Fruit fly (Drosophila melanogaster): ENCODE data around the gene SelR.

SelR gene

DNA sequence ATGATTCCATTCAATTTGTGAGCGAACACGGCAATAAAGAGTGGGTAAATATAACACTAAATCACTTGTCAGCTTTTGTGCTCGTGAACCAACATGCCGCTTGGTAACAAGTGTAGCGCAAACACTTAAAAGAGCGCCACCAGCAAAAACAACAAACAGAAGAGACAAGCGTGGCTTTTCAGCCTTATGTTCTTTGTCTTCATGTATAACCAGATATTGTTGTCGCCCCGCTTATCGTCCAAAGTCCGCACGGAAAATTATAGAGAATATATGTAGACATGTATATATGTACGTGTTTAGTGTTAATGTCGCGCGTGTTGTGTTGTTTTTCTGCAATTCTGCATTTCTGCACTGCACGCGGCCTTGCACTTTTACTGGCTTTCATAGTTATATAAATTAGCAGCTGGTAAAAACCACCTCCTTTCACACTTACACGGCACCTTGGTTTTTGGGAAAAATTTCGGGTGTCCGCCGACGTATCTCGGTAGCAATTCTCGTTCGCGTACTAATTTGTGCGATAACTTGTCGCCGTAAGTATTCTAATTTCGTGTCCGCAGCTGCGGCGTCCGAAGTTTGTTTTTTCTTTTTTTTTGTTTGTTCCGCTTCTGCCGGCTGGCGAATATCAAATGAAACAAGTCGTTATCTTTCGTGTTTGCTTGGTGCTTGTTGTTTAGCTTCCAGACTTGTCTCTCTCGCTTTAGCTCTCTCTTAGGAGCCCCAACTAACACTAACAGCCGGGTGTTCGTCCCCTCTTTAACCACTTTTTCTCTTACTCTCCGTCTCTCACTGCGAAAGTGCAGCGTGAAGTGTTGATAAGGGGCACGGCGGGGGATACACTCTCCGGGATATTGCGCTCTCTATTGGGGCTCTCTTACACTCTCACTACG, 20.4 kb upstream of the SelR start (continued):
- peak; percentile 52; the same call in 1 of the 3 replicates for TF ChIP-seq CG34422 (GFP tag; IDR thresholded peaks at IDR 0.05)
- peak; percentile 56; the same call in 1 of the 2 replicates for TF ChIP-seq Atf6 (GFP tag; IDR thresholded peaks at IDR 0.05)
- no peak for TF ChIP-seq CoRest (tag; optimal IDR thresholded peaks at IDR 0.05)
- TF ChIP-seq CG1647 (GFP tag; optimal IDR thresholded peaks at IDR 0.05) = no peak
- no peak for TF ChIP-seq CG9797 (GFP tag; optimal IDR thresholded peaks at IDR 0.05)
- peak; percentile 36 for TF ChIP-seq vvl (GFP tag; IDR thresholded peaks at IDR 0.05)
- TF ChIP-seq CG8944 (GFP tag; optimal IDR thresholded peaks at IDR 0.05) = no peak
- no peak for TF ChIP-seq Myb (GFP tag; optimal IDR thresholded peaks at IDR 0.05)
- TF ChIP-seq CG11723 (GFP tag; optimal IDR thresholded peaks at IDR 0.05) = no peak
- peak; percentile 91 for TF ChIP-seq Ets65A (GFP tag)
- peak; percentile 25; the same call in 1 of the 4 replicates for TF ChIP-seq Gug (GFP tag; IDR thresholded peaks at IDR 0.05)
- TF ChIP-seq Max (GFP tag; optimal IDR thresholded peaks at IDR 0.05) = no peak
- TF ChIP-seq CG15479 (GFP tag; optimal IDR thresholded peaks at IDR 0.05) = no peak
- peak; percentile 15 for TF ChIP-seq CG13424 (tag; optimal IDR thresholded peaks at IDR 0.05)

DNA sequence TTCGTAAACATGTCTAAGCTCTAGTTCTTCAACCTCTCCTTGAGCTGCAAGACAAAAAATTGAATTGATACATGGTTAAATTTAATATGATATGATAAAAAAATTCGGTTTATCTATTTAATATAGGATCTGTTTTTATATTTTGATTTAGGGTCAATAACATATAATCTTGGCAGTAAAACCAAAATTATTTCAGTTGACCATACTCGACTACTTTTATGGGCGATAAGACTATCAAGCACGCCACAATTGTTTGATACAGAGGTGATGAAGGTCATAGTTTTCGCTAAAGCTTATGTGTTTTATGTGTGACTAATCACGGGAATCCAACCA, 19.8 kb upstream of the SelR start:
- TF ChIP-seq Fer3 (tag; optimal IDR thresholded peaks at IDR 0.05) (no peak), exex (tag; optimal IDR thresholded peaks at IDR 0.05) (peak; percentile 79), B-H2 (GFP tag; optimal IDR thresholded peaks at IDR 0.05) (peak; percentile 33), stc (GFP tag; IDR thresholded peaks at IDR 0.05) (no peak), CG13123 (GFP tag; optimal IDR thresholded peaks at IDR 0.05) (no peak), ERR (GFP tag; optimal IDR thresholded peaks at IDR 0.05) (peak; percentile 67), kay (GFP tag; optimal IDR thresholded peaks at IDR 0.05) (peak; percentile 21), HLH54F (GFP tag; optimal IDR thresholded peaks at IDR 0.05) (no peak), sd (tag; optimal IDR thresholded peaks at IDR 0.05) (peak; percentile 6), CG7987 (GFP tag; optimal IDR thresholded peaks at IDR 0.05) (no peak), Trl (optimal IDR thresholded peaks at IDR 0.05) (peak in 1 of 2 experiments; percentile 2), Trl (GFP tag; optimal IDR thresholded peaks at IDR 0.05) (no peak)

DNA sequence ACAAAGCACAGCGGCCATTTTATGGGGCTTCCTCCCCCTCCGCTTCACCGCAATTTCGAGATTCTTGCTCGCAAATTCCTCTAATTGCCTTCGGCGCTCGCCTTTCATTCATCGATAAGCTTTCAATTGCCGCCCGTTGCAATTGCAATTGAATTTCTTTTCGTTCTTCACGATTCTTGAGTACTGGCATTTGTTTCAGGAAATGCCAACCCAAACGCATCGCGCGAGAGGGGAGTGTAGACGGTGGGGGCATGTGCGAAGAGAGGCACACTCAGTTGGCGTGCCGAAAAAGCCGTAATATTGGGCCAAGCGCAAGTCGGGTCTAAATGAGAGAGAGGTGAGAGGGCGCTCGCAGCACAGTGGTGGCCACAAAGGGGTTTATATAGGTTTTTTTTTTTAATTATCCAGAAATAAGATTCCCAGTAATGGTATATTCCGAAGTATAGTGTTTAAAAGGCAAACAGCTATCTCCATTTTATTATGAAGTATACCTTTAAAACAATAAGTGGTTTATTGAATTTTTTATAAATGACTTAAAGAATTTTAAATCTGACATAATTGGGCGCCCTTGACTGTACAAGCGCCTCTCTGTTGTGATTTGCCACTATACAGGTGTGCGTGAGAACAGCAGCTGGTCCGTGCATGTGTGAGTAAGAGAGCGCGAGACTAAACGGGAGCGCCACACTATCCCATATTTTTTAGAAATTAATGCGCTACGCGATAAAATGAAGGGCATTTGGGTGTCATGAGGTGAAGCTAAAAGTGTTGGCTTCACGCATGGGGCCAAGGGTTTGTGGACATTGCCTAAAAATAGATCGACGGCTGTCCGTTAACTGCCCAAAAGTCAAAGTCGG, 18.2 kb upstream of the SelR start:
- TF ChIP-seq CG7786 (GFP tag; optimal IDR thresholded peaks at IDR 0.05) (peak; percentile 89), en (GFP tag; optimal IDR thresholded peaks at IDR 0.05) (peak; percentile 74), CG14860 (GFP tag; IDR thresholded peaks at IDR 0.05; ENCODE audit: partially characterized antibody) (no peak), CG17359 (tag; optimal IDR thresholded peaks at IDR 0.05) (peak; percentile 88), cas (GFP tag; IDR thresholded peaks at IDR 0.05) (peak; percentile 75), CG6654 (GFP tag; optimal IDR thresholded peaks at IDR 0.05) (peak; percentile 53), grau (tag; optimal IDR thresholded peaks at IDR 0.05) (peak; percentile 86), ftz-f1 (GFP tag; optimal IDR thresholded peaks at IDR 0.05) (peak; percentile 58), odd (GFP tag; optimal IDR thresholded peaks at IDR 0.05) (peak; percentile 94), sna (GFP tag; IDR thresholded peaks at IDR 0.05; ENCODE audit: partially characterized antibody) (no peak), Ravus (GFP tag; IDR thresholded peaks at IDR 0.05) (peak; percentile 58), zfh1 (GFP tag; IDR thresholded peaks at IDR 0.05) (peak; percentile 74), CG12299 (tag; optimal IDR thresholded peaks at IDR 0.05) (peak; percentile 82), bigmax (GFP tag; optimal IDR thresholded peaks at IDR 0.05) (no peak), bab2 (GFP tag; optimal IDR thresholded peaks at IDR 0.05) (peak; percentile 84), CG12104 (GFP tag; optimal IDR thresholded peaks at IDR 0.05) (peak; percentile 87), vnd (GFP tag; IDR thresholded peaks at IDR 0.05; ENCODE audit: partially characterized antibody) (no peak), emc (GFP tag; optimal IDR thresholded peaks at IDR 0.05) (peak; percentile 53), gcm (GFP tag; optimal IDR thresholded peaks at IDR 0.05) (peak; percentile 90), Dip3 (GFP tag; optimal IDR thresholded peaks at IDR 0.05) (peak; percentile 85), Six4 (GFP tag; optimal IDR thresholded peaks at IDR 0.05) (peak; percentile 70)

Data from whole organism, embryonic.